Worm (Caenorhabditis elegans): ENCODE measurements around the gene R102.4.

- no peak for TF ChIP-seq elt-3 (tag; optimal IDR thresholded peaks at IDR 0.05)
- TF ChIP-seq tbx-2 (tag; optimal IDR thresholded peaks at IDR 0.05) = no peak
- TF ChIP-seq nfya-1 (tag; optimal IDR thresholded peaks at IDR 0.05; ENCODE audit: insufficient read depth) = no peak
- TF ChIP-seq nhr-11 (tag; optimal IDR thresholded peaks at IDR 0.05) = no peak
- TF ChIP-seq lin-15B (tag; optimal IDR thresholded peaks at IDR 0.05) = no peak
Observed at ce11 chrIV:10685758-10686157, 9.3 kb downstream of the R102.4 start, which contains the start of the genes K08C7.6 and R102.1.

All from whole organism, L3 larva.